Worm (Caenorhabditis elegans) whole organism, early embryonic: Measurements from ENCODE around the gene tomm-7.

Source experiments
- B0310.2 ChIP-seq: sonication (generic microtip); optimal IDR thresholded peaks from 2 replicates; lab custom pipeline; 2016; ENCODE audit warnings: mild to moderate bottlenecking, missing genetic modification characterization, missing compliant biosample characterization
- F13C5.2 ChIP-seq: sonication (generic microtip); optimal IDR thresholded peaks from 2 replicates; lab custom pipeline; 2017; ENCODE audit warnings: mild to moderate bottlenecking, missing genetic modification characterization, inconsistent platforms, missing compliant biosample characterization
- aly-1 ChIP-seq: sonication (generic microtip); optimal IDR thresholded peaks from 2 replicates; lab custom pipeline; 2016; ENCODE audit warnings: missing genetic modification characterization, missing compliant biosample characterization
- ama-1 ChIP-seq: fragments of 150-350 bp; optimal IDR thresholded peaks from 2 replicates; lab custom pipeline; 2014
- ceh-13 ChIP-seq: fragments of 200-800 bp; sonication (Bioruptor generic); optimal IDR thresholded peaks from 2 replicates; lab custom pipeline; 2018; ENCODE audit warnings: mild to moderate bottlenecking, missing genetic modification characterization, missing compliant biosample characterization
- ceh-36 ChIP-seq: sonication (generic microtip); optimal IDR thresholded peaks from 2 replicates; lab custom pipeline; 2016; ENCODE audit warnings: missing genetic modification characterization, inconsistent platforms, missing compliant biosample characterization
- flt-1 ChIP-seq: fragments of 200-800 bp; sonication (Bioruptor generic); IDR thresholded peaks from 2 replicates; pipeline ENCODE4 v1.3.6; 2022; ENCODE audit warnings: missing genetic modification characterization, missing compliant biosample characterization
- hmbx-1 ChIP-seq: sonication (generic microtip); optimal IDR thresholded peaks from 2 replicates; lab custom pipeline; 2016; ENCODE audit warnings: mild to moderate bottlenecking, missing genetic modification characterization, missing compliant biosample characterization
- hmg-4 ChIP-seq: fragments of 200-800 bp; sonication (Bioruptor generic); optimal IDR thresholded peaks from 2 replicates; lab custom pipeline; 2018; ENCODE audit warnings: mild to moderate bottlenecking, missing genetic modification characterization, missing compliant biosample characterization
- pes-1 ChIP-seq: fragments of 200-800 bp; sonication (Bioruptor generic); IDR thresholded peaks from 2 replicates; pipeline ENCODE4 v1.3.6; 2022; ENCODE audit warnings: missing genetic modification reagents, missing genetic modification characterization, missing compliant biosample characterization
- sea-1 ChIP-seq: fragments of 200-800 bp; sonication (Bioruptor generic); conservative IDR thresholded peaks from 2 replicates; pipeline ENCODE4 v1.3.6; 2022; ENCODE audit warnings: missing genetic modification characterization, missing compliant biosample characterization
- tbx-11 ChIP-seq: fragments of 200-800 bp; sonication (Bioruptor generic); IDR thresholded peaks from 2 replicates; pipeline ENCODE4 v1.3.6; 2022; ENCODE audit warnings: missing genetic modification characterization, missing compliant biosample characterization
- tra-4 ChIP-seq: sonication (generic microtip); optimal IDR thresholded peaks from 2 replicates; lab custom pipeline; 2017; ENCODE audit warnings: missing genetic modification characterization, missing compliant biosample characterization

- TF ChIP-seq pes-1 (no peak), aly-1 (no peak), ama-1 (lab: Kevin White, UChicago) (no peak), tbx-11 (no peak), flt-1 (no peak), ceh-36 (tag; lab: Kevin White, UChicago) (no peak), F13C5.2 (tag; lab: Kevin White, UChicago) (no peak), hmg-4 (GFP tag; lab: Kevin White, UChicago) (no peak), ceh-13 (GFP tag; lab: Kevin White, UChicago) (no peak), tra-4 (no peak), B0310.2 (no peak), sea-1 (GFP tag; lab: Robert Waterston, UW) (no peak), hmbx-1 (no peak)
Observed at ce11 chrIII:7878852-7879329, 19.5 kb downstream of the tomm-7 start, which contains the start of gene sup-18.
